Fruit fly (Drosophila melanogaster): ENCODE results near the gene Spn88Ea.

DNA sequence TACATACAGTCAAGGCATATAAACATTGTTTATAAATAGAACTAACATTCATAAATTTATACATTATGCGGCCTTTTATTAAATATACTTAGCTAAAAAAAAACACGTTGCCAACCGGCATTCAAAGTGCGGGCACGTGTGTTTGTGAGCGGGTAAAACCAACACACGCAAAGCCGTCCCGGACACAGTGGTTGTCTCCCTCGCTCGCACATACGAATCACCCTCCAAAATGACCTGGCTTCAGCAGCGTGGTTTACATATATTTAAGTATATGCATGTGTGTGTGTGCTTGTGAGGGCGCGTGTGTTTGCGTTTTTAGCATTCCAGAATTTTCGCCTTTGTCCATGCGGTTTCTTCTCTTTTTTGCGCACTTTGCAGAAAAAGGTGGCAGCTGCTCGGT is 37.2 kb upstream of the Spn88Ea start:
- 0 out of 2 replicates have a peak, but pooled peaks have one; percentile 46 for TF ChIP-seq CG32121 (GFP tag; IDR thresholded peaks at IDR 0.05)
- TF ChIP-seq CG8159 (tag; optimal IDR thresholded peaks at IDR 0.05): peak; percentile 7
- no peak for TF ChIP-seq CG17806 (tag; optimal IDR thresholded peaks at IDR 0.05)
- TF ChIP-seq Ets98B (GFP tag; IDR thresholded peaks at IDR 0.05): no peak
- TF ChIP-seq CG9948 (tag; optimal IDR thresholded peaks at IDR 0.05): no peak
- no peak for TF ChIP-seq fd96Ca (GFP tag; IDR thresholded peaks at IDR 0.05)
- no peak for TF ChIP-seq Snoo (tag; optimal IDR thresholded peaks at IDR 0.05)
- TF ChIP-seq CG4496 (GFP tag; IDR thresholded peaks at IDR 0.05): peak; percentile 53; the same call in 1 of the 3 replicates
- TF ChIP-seq CG13204 (GFP tag; optimal IDR thresholded peaks at IDR 0.05): no peak
- TF ChIP-seq rn (GFP tag; IDR thresholded peaks at IDR 0.05): no peak
- TF ChIP-seq CG14655 (GFP tag; optimal IDR thresholded peaks at IDR 0.05): no peak

Measured in whole organism, pupa.